Fruit fly (Drosophila melanogaster): ENCODE measurements around the gene r2d2.

r2d2 gene

dm6 chr2L:7838024-7838423, 38.1 kb downstream of the r2d2 start:
- TF ChIP-seq Dll (optimal IDR thresholded peaks at IDR 0.05): no peak
- no peak for TF ChIP-seq EcR (GFP tag; optimal IDR thresholded peaks at IDR 0.05)
- TF ChIP-seq CG8478 (optimal IDR thresholded peaks at IDR 0.05): no peak
- TF ChIP-seq psq (optimal IDR thresholded peaks at IDR 0.05): no peak
- no peak for TF ChIP-seq usp (GFP tag; optimal IDR thresholded peaks at IDR 0.05)
- no peak for TF ChIP-seq pan (optimal IDR thresholded peaks at IDR 0.05)

DNA sequence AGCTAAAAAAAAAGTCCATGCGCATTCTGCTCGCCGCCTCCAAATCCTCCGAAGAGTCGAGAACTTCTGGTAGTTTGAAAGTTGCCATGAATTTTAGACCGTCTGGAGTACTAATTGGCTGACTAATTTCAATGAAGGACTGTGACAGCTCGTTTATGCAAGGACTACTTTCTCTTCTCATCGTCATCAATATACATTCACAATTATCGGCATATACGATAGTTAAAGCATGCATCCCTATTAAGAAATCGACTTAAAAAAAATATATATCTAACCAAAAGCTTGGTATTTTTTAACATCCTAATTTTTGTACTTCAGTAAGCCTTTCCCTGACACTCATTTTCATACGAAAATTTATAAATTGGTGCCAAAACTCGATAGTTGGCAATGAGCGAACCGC, 40.2 kb downstream of the r2d2 start, which contains the start of gene CG14537:
TSS of gene CG14537 (plus strand) at position 301 of the 400 bp plus-strand sequence.
- TF ChIP-seq CG8478 (optimal IDR thresholded peaks at IDR 0.05): no peak
- TF ChIP-seq EcR (GFP tag; optimal IDR thresholded peaks at IDR 0.05): no peak
- no peak for TF ChIP-seq pan (optimal IDR thresholded peaks at IDR 0.05)

dm6 chr2L:7841244-7841643, 41.3 kb downstream of the r2d2 start:
- no peak for TF ChIP-seq CG8478 (optimal IDR thresholded peaks at IDR 0.05)
- no peak for TF ChIP-seq EcR (GFP tag; optimal IDR thresholded peaks at IDR 0.05)
- TF ChIP-seq psq (optimal IDR thresholded peaks at IDR 0.05): no peak
- TF ChIP-seq pan (optimal IDR thresholded peaks at IDR 0.05): no peak
- TF ChIP-seq Dll (optimal IDR thresholded peaks at IDR 0.05): no peak
- no peak for TF ChIP-seq usp (GFP tag; optimal IDR thresholded peaks at IDR 0.05)

DNA sequence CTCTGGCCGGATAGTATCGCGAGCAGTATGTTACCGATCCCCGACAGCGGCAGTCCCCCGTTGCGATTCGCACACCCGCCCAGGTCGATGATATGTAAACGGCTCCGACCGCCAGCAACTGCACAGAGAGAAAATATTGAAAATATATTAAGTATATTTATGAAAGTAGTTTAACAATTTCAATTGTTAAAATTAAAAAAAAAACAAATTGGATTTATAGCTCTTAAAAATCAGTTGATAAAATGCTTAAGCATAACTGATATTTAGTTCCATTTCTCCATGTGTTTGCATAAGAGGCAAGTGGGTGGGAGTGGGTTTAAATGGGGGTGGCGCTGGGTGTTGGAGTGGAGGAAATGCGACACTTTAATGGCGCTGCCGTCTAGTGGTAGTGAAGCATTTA, 49.5 kb downstream of the r2d2 start:
- no peak for TF ChIP-seq Dll (optimal IDR thresholded peaks at IDR 0.05)

dm6 chr2L:7850406-7850805, 50.5 kb downstream of the r2d2 start:
- TF ChIP-seq CG8478 (optimal IDR thresholded peaks at IDR 0.05) (no peak), pan (optimal IDR thresholded peaks at IDR 0.05) (no peak), EcR (GFP tag; optimal IDR thresholded peaks at IDR 0.05) (no peak), psq (optimal IDR thresholded peaks at IDR 0.05) (no peak), usp (GFP tag; optimal IDR thresholded peaks at IDR 0.05) (no peak), Dll (optimal IDR thresholded peaks at IDR 0.05) (no peak)

DNA sequence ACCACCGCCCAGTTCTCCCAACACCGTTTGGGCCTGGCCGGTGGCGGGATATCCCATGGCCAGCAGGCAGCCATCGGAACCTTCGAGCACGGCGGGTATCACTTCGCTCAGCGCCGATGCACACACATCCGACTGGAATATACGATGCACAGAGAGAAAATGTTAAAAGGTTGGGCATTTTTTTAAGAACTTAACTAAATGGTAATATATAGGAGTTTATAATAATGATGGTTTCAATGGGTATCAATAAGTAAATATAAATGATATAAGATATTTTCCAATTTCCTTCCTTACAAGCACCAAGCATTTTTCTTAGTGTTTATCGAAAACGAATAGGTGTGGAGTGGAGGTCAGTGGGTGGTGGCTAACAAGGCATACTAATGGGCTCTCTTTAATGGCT, 51.7 kb downstream of the r2d2 start:
- TF ChIP-seq pan (optimal IDR thresholded peaks at IDR 0.05): no peak
- no peak for TF ChIP-seq CG8478 (optimal IDR thresholded peaks at IDR 0.05)
- no peak for TF ChIP-seq psq (optimal IDR thresholded peaks at IDR 0.05)
- TF ChIP-seq EcR (GFP tag; optimal IDR thresholded peaks at IDR 0.05): no peak
- no peak for TF ChIP-seq usp (GFP tag; optimal IDR thresholded peaks at IDR 0.05)
- no peak for TF ChIP-seq Dll (optimal IDR thresholded peaks at IDR 0.05)
